Worm (Caenorhabditis elegans) whole organism, midembryonic: ENCODE results near the gene gst-12.
"Not testable (repeated sequence)": the region's sequence is repeated elsewhere in the genome, so short reads cannot be mapped to it uniquely, and the experiment has no call there.

Source experiments
- T22C8.4 ChIP-seq: fragments of 200-800 bp; sonication (Bioruptor generic); IDR thresholded peaks from 2 replicates; pipeline ENCODE4 v1.3.6; 2022; ENCODE audit warnings: missing genetic modification characterization, missing compliant biosample characterization
- cog-1 ChIP-seq: sonication (generic microtip); optimal IDR thresholded peaks from 2 replicates; lab custom pipeline; 2016; ENCODE audit warnings: missing genetic modification characterization, missing compliant biosample characterization
- flt-1 ChIP-seq: fragments of 200-800 bp; sonication (Bioruptor generic); IDR thresholded peaks from 2 replicates; pipeline ENCODE4 v1.3.6; 2022; ENCODE audit warnings: missing genetic modification characterization, missing compliant biosample characterization
- klf-2 ChIP-seq: fragments of 200-800 bp; sonication (Bioruptor generic); conservative IDR thresholded peaks from 2 replicates; pipeline ENCODE4 v1.3.6; 2022; ENCODE audit warnings: missing genetic modification reagents, missing genetic modification characterization, missing compliant biosample characterization
- med-1 ChIP-seq: sonication (generic microtip); optimal IDR thresholded peaks from 2 replicates; lab custom pipeline; 2017; ENCODE audit warnings: missing genetic modification characterization, mild to moderate bottlenecking, missing compliant biosample characterization, antibody characterized with exemption, missing genetic modification reagents; ENCODE audit not compliant: insufficient read depth
- ref-1 ChIP-seq: fragments of 200-800 bp; sonication (Bioruptor generic); conservative IDR thresholded peaks from 2 replicates; pipeline ENCODE4 v1.3.6; 2022; ENCODE audit warnings: missing genetic modification reagents, missing genetic modification characterization, missing compliant biosample characterization
- tab-1 ChIP-seq: fragments of 200-800 bp; sonication (Bioruptor generic); IDR thresholded peaks from 2 replicates; pipeline ENCODE4 v1.3.6; 2022; ENCODE audit warnings: missing genetic modification characterization, missing compliant biosample characterization
- ztf-23 ChIP-seq: fragments of 200-800 bp; sonication (Bioruptor generic); IDR thresholded peaks from 2 replicates; pipeline ENCODE4 v1.3.6; 2022; ENCODE audit warnings: missing genetic modification reagents, missing genetic modification characterization, missing compliant biosample characterization
- ztf-29 ChIP-seq: fragments of 200-800 bp; sonication (Bioruptor generic); IDR thresholded peaks from 2 replicates; pipeline ENCODE4 v1.3.6; 2022; ENCODE audit warnings: missing genetic modification reagents, missing genetic modification characterization, missing compliant biosample characterization

Gene gst-12

ce11 chrII:13617808-13618207, at the start of gene gst-12:
gst-12 (minus strand) TSS chrII:13618061.
- TF ChIP-seq tab-1 (GFP tag; lab: Robert Waterston, UW) (no peak), med-1 (GFP tag; lab: Kevin White, UChicago) (no peak), ztf-23 (no peak), klf-2 (GFP tag; lab: Robert Waterston, UW) (no peak), ztf-29 (GFP tag; lab: Robert Waterston, UW) (no peak), flt-1 (GFP tag; lab: Robert Waterston, UW) (no peak)

DNA sequence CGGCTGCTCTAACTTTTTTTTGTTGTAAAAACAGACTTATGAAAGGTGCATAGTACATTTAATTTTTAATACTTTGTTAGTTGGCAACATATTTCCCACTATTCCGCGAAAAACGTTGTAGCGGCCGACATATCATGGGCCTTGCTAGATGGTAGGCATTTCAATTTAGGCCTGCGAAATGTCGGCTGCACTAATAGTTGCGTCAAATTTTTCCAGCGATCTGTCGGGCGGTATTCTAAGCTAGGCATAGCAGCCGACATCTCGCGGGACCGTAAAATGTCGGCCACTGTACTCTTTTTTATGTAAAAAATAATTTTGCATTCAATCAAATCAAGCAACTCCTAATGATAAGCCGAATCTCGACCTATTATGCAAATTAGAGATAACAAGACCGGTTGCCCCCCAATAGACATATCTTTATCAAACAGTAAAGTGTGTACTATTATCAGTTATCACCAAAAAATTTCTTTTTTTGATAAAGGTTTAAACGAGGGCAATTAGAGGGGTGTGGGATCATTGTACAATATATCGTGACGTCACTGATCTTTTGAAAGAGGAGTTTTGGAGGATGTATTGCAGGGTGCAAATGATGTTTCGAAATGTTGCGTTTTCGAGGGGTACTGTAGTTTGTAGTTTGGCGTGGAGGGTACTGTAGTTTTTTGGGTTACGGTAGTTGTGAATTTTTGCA, 47.3 kb upstream of the gst-12 start:
- TF ChIP-seq ref-1 (no peak), T22C8.4 (no peak)

DNA sequence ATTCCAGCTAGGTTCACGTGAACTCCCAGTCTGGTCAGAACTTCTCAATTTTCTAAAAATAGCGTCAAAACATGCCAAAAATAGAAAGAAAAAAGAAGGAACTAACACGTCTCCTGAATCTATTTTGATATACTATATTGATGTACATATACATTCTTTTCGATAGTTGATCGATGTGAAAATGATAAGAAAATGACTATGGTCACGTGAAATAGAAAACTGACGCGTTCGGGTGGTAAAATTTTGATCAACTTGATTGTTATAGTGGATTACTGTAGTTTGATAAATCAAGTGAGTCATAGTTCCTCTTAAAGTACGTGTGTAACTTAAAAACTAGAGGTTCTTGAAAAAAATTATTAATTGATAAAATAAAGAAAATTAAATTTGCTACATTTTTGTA, 46.6 kb upstream of the gst-12 start:
- TF ChIP-seq med-1 (GFP tag; lab: Kevin White, UChicago), result no peak
- no peak for TF ChIP-seq ztf-23
- TF ChIP-seq tab-1 (GFP tag; lab: Robert Waterston, UW), result no peak
- no peak for TF ChIP-seq ztf-29 (GFP tag; lab: Robert Waterston, UW)
- no peak for TF ChIP-seq T22C8.4
- TF ChIP-seq cog-1, result no peak
- no peak for TF ChIP-seq flt-1 (GFP tag; lab: Robert Waterston, UW)
- TF ChIP-seq ref-1, result no peak
- no peak for TF ChIP-seq klf-2 (GFP tag; lab: Robert Waterston, UW)

ce11 chrII:13661990-13662389, 44.1 kb upstream of the gst-12 start, which contains the start of gene C31C9.6:
C31C9.6 (minus strand) TSS chrII:13662090.
- TF ChIP-seq ref-1; flt-1 (GFP tag; lab: Robert Waterston, UW); ztf-29 (GFP tag; lab: Robert Waterston, UW): not testable (repeated sequence)

DNA sequence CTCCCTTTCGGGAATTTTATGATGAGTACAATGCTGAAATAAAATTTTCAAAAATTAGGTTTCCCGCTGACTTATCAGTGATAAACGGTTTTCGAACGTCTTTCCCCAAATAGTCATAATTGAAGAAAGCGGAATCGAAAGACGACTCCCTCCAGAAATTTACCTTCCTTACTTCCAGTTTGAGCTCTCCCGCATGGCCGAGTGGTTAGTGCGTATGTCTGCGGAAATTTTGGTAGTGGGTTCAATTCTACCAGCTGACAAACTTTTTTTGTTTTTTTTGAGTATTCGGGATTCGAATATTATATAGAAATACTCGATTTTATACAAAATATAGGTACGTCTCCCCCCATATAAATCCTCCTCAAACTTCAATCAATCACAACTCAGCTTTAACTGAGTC, 40.6 kb upstream of the gst-12 start:
- TF ChIP-seq flt-1 (GFP tag; lab: Robert Waterston, UW), result peak; percentile 75; the same call in 1 of the 2 replicates

ce11 chrII:13654723-13655122, 36.9 kb upstream of the gst-12 start, which contains the start of gene C31C9.9:
C31C9.9 (plus strand) TSS chrII:13655023.
- not testable (repeated sequence) for TF ChIP-seq med-1 (GFP tag; lab: Kevin White, UChicago); ztf-23; flt-1 (GFP tag; lab: Robert Waterston, UW)

DNA sequence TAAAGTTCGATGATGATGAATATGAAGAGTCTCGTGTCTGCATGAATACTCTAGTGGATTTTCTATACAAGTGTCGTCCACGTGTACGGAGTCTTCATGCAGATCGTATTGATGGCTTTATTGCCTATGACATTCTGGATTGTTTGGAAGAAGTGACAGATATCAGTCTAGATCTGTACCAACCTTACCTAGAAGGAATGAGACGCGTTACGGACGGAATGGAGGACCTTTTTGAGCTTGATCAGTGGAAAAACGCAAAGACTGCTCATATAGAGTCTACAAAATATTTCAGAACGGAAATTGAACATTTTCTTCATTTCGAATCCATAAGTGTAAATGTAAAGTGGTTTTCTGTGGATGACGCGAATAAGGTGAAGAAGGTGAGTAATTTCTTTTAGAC, 30.4 kb upstream of the gst-12 start, which contains the start of gene fbxa-169:
TSS of gene fbxa-169 (plus strand) at position 301 of the 400 bp plus-strand sequence.
- no peak for TF ChIP-seq ref-1
- TF ChIP-seq ztf-23, result no peak
- TF ChIP-seq cog-1, result no peak
- no peak for TF ChIP-seq med-1 (GFP tag; lab: Kevin White, UChicago)
- no peak for TF ChIP-seq flt-1 (GFP tag; lab: Robert Waterston, UW)
- no peak for TF ChIP-seq ztf-29 (GFP tag; lab: Robert Waterston, UW)
- no peak for TF ChIP-seq T22C8.4
- TF ChIP-seq tab-1 (GFP tag; lab: Robert Waterston, UW), result no peak
- no peak for TF ChIP-seq klf-2 (GFP tag; lab: Robert Waterston, UW)

DNA sequence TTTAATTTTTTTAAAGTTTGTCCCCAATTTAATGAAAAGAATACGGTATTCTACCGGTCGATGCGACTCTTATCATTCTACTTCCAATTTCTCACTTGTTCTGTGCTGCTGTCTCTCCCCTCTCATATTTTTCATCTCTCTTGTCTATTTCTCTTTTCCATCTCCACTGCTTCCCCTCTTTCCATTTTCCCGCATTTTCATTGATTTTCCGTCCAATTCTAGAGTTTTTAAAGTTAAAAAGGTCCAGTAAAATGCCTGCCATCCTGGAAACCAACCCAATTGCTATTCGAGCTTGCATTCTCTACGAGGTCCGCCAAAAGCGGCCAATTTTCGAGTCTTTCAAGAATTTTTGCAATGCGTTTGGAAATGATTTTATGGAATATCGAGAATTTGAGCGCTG, 23.4 kb upstream of the gst-12 start, which contains the start of gene fbxa-167:
TSS of gene fbxa-167 (plus strand) at position 179 of the 400 bp plus-strand sequence.
- TF ChIP-seq ztf-23, result no peak
- no peak for TF ChIP-seq med-1 (GFP tag; lab: Kevin White, UChicago)
- no peak for TF ChIP-seq ref-1
- no peak for TF ChIP-seq flt-1 (GFP tag; lab: Robert Waterston, UW)
- no peak for TF ChIP-seq ztf-29 (GFP tag; lab: Robert Waterston, UW)
- TF ChIP-seq tab-1 (GFP tag; lab: Robert Waterston, UW), result no peak
- TF ChIP-seq klf-2 (GFP tag; lab: Robert Waterston, UW), result no peak
- TF ChIP-seq T22C8.4, result no peak

DNA sequence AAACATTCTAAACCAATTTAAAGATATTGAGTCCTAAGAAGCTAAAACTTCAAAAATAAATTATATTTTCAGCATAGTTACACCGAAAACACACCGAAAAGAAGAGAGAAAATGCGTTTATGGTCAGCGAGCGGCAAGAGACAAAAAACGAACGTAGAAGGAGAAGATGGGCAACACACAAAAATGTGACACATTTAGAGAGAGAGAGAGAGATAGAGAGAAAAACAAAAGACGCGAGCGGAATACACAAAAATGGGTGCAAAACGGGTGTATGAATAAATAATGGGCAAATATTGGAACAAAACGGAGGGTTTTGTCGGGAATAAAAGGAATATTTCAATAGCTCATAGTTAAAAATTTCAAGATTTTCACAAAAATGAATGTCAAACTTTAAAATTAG, 22.3 kb upstream of the gst-12 start:
- TF ChIP-seq ztf-23, result no peak
- no peak for TF ChIP-seq med-1 (GFP tag; lab: Kevin White, UChicago)
- no peak for TF ChIP-seq cog-1
- no peak for TF ChIP-seq tab-1 (GFP tag; lab: Robert Waterston, UW)
- no peak for TF ChIP-seq flt-1 (GFP tag; lab: Robert Waterston, UW)
- no peak for TF ChIP-seq ztf-29 (GFP tag; lab: Robert Waterston, UW)
- no peak for TF ChIP-seq ref-1
- TF ChIP-seq klf-2 (GFP tag; lab: Robert Waterston, UW), result no peak
- TF ChIP-seq T22C8.4, result no peak

ce11 chrII:13638576-13638975, 20.7 kb upstream of the gst-12 start:
- TF ChIP-seq cog-1 (no peak), tab-1 (GFP tag; lab: Robert Waterston, UW) (no peak), T22C8.4 (no peak), ztf-29 (GFP tag; lab: Robert Waterston, UW) (no peak), ztf-23 (no peak), flt-1 (GFP tag; lab: Robert Waterston, UW) (no peak), ref-1 (no peak), med-1 (GFP tag; lab: Kevin White, UChicago) (no peak), klf-2 (GFP tag; lab: Robert Waterston, UW) (no peak)
